Worm (Caenorhabditis elegans) whole organism, late embryonic: ENCODE measurements around the gene srt-56.

Experiments
- ahr-1 ChIP-seq: sonication (generic microtip); optimal IDR thresholded peaks from 2 replicates; lab custom pipeline; 2016; ENCODE audit warnings: missing genetic modification characterization, missing compliant biosample characterization
- ceh-9 ChIP-seq: sonication (generic microtip); optimal IDR thresholded peaks from 2 replicates; lab custom pipeline; 2016; ENCODE audit warnings: mild to moderate bottlenecking, missing genetic modification characterization, inconsistent platforms, missing compliant biosample characterization
- lim-6 ChIP-seq: sonication (generic microtip); optimal IDR thresholded peaks from 2 replicates; lab custom pipeline; 2016; ENCODE audit warnings: missing genetic modification characterization, missing compliant biosample characterization
- mec-3 ChIP-seq: sonication (generic microtip); optimal IDR thresholded peaks from 2 replicates; lab custom pipeline; 2016; ENCODE audit warnings: borderline replicate concordance, missing genetic modification characterization, missing compliant biosample characterization
- nfya-1 ChIP-seq: sonication (generic microtip); optimal IDR thresholded peaks from 2 replicates; lab custom pipeline; 2017; ENCODE audit warnings: missing genetic modification characterization, mild to moderate bottlenecking, missing compliant biosample characterization, antibody characterized with exemption, moderate library complexity
- pqm-1 ChIP-seq: sonication (generic microtip); optimal IDR thresholded peaks from 2 replicates; lab custom pipeline; 2016; ENCODE audit warnings: missing genetic modification characterization, missing compliant biosample characterization
- tbx-2 ChIP-seq: sonication (generic microtip); optimal IDR thresholded peaks from 2 replicates; lab custom pipeline; 2016; ENCODE audit warnings: missing genetic modification characterization, missing compliant biosample characterization

DNA sequence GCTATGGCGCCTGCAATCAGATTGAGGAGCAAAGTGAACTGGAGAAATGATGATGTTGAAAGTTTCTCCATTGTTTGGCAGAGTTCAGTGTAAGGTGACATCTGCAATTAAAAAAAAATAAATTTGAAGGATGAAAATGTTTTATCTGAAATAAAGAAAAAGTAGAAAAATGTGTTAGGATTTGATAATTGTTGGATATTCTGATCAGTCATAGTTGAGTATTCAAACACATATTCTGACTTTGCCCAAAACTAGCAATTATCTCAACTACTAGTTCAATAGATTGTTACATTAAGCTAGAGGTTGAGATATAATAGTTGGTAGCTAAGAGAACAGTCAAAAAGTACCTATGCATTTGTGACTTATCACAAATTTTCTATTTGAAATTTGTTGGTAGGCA, 22.9 kb upstream of the srt-56 start, which contains the start of gene srab-10:
- TF ChIP-seq tbx-2 (tag; lab: Kevin White, UChicago) (no peak), pqm-1 (no peak), nfya-1 (no peak), lim-6 (no peak), mec-3 (tag; lab: Kevin White, UChicago) (no peak), ahr-1 (tag; lab: Kevin White, UChicago) (no peak), ceh-9 (tag; lab: Kevin White, UChicago) (no peak)
